Fruit fly (Drosophila melanogaster): ENCODE measurements around the gene Tango4.

dm6 chrX:12014131-12014530, 6.7 kb upstream of the Tango4 start:
- TF ChIP-seq psq (optimal IDR thresholded peaks at IDR 0.05): no peak
- TF ChIP-seq usp (GFP tag; optimal IDR thresholded peaks at IDR 0.05): no peak
- TF ChIP-seq EcR (GFP tag; optimal IDR thresholded peaks at IDR 0.05): no peak
- TF ChIP-seq CG8478 (optimal IDR thresholded peaks at IDR 0.05): no peak
- TF ChIP-seq pan (optimal IDR thresholded peaks at IDR 0.05): no peak

All from whole organism.